Worm (Caenorhabditis elegans) whole organism, late embryonic: ENCODE results near the gene nhr-132.

Experiments used
- C38D4.7 ChIP-seq: fragments of 200-800 bp; sonication (Bioruptor generic); optimal IDR thresholded peaks from 2 replicates; lab custom pipeline; 2018; ENCODE audit warnings: mild to moderate bottlenecking, missing genetic modification characterization, moderate library complexity, missing compliant biosample characterization
- F13H6.1 ChIP-seq: sonication (generic microtip); optimal IDR thresholded peaks from 2 replicates; lab custom pipeline; 2016; ENCODE audit warnings: missing genetic modification characterization, missing compliant biosample characterization
- ama-1 ChIP-seq: fragments of 150-350 bp; optimal IDR thresholded peaks from 2 replicates; lab custom pipeline; 2014
- ceh-9 ChIP-seq: sonication (generic microtip); optimal IDR thresholded peaks from 2 replicates; lab custom pipeline; 2016; ENCODE audit warnings: mild to moderate bottlenecking, missing genetic modification characterization, inconsistent platforms, missing compliant biosample characterization
- fkh-10 ChIP-seq: fragments of 150-350 bp; optimal IDR thresholded peaks from 2 replicates; lab custom pipeline; 2014; ENCODE audit warnings: missing biosample characterization, missing genetic modification reagents, missing genetic modification characterization
- fkh-6 ChIP-seq: sonication (generic microtip); optimal IDR thresholded peaks from 2 replicates; lab custom pipeline; 2016; ENCODE audit warnings: missing genetic modification characterization, missing compliant biosample characterization
- hlh-6 ChIP-seq: sonication (generic microtip); optimal IDR thresholded peaks from 2 replicates; lab custom pipeline; 2016; ENCODE audit warnings: missing genotype, missing genetic modification characterization, missing compliant biosample characterization
- nfya-1 ChIP-seq: sonication (generic microtip); optimal IDR thresholded peaks from 2 replicates; lab custom pipeline; 2017; ENCODE audit warnings: missing genetic modification characterization, mild to moderate bottlenecking, missing compliant biosample characterization, antibody characterized with exemption, moderate library complexity
- pqm-1 ChIP-seq: sonication (generic microtip); optimal IDR thresholded peaks from 2 replicates; lab custom pipeline; 2016; ENCODE audit warnings: missing genetic modification characterization, missing compliant biosample characterization
- ref-2 ChIP-seq: sonication (generic microtip); optimal IDR thresholded peaks from 2 replicates; lab custom pipeline; 2016; ENCODE audit warnings: missing genetic modification characterization, missing compliant biosample characterization
- tbx-2 ChIP-seq: sonication (generic microtip); optimal IDR thresholded peaks from 2 replicates; lab custom pipeline; 2016; ENCODE audit warnings: missing genetic modification characterization, missing compliant biosample characterization
- unc-86 ChIP-seq: sonication (generic microtip); optimal IDR thresholded peaks from 2 replicates; lab custom pipeline; 2016; ENCODE audit warnings: missing genetic modification characterization, missing compliant biosample characterization

ce11 chrV:539040-539510 lies 4.8 kb downstream of the nhr-132 start, which contains the start of gene nhr-155:
- TF ChIP-seq tbx-2 (no peak), C38D4.7 (GFP tag; lab: Kevin White, UChicago) (no peak), nfya-1 (tag; lab: Kevin White, UChicago) (no peak), fkh-6 (tag; lab: Kevin White, UChicago) (no peak), pqm-1 (tag; lab: Kevin White, UChicago) (no peak), hlh-6 (tag; lab: Kevin White, UChicago) (no peak), fkh-10 (GFP tag; lab: Kevin White, UChicago) (no peak), unc-86 (tag; lab: Kevin White, UChicago) (no peak), ref-2 (no peak), F13H6.1 (tag; lab: Kevin White, UChicago) (no peak), ceh-9 (no peak), ama-1 (lab: Kevin White, UChicago) (no peak)
